Worm (Caenorhabditis elegans): Measurements from ENCODE around the gene F41G3.10.

DNA sequence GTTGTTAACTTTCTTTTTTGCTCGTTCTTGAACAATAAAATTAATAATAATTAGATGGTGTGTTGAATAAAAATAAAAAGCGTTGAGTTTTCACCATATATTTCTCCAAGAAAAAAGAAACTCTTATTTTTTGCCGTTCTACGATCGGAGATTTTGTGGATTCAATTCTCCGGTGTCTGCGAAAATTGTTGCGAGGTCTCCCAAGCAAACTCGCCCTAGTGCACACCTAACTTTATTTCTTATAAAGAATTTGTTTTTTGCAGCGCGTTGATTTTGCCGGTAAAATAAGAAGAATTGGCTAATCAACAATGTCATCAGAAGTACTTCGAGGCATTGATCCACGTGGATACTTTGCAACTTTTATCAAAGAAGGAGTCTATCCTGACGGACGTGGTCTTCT lies 7.9 kb downstream of the F41G3.10 start, which contains the start of gene exos-8:
- no peak for TF ChIP-seq nhr-76 (tag; optimal IDR thresholded peaks at IDR 0.05)
- no peak for TF ChIP-seq elt-3 (tag; optimal IDR thresholded peaks at IDR 0.05)
- TF ChIP-seq fkh-2 (tag; optimal IDR thresholded peaks at IDR 0.05), result no peak
- no peak for TF ChIP-seq ama-1 (optimal IDR thresholded peaks at IDR 0.05)

Data from whole organism, L3 larva.